Fruit fly (Drosophila melanogaster) whole organism, embryonic: ENCODE results near the gene Fer3.
A peak's percentile ranks its signal among the peaks of the same experiment; 100 is the strongest.

Experiments
- ATbp ChIP-seq: fragments of 200-800 bp; sonication (Bioruptor generic); optimal IDR thresholded peaks from 2 replicates; lab custom pipeline; 2017; ENCODE audit warnings: missing biosample characterization, mild to moderate bottlenecking, missing genetic modification characterization, missing genetic modification reagents
- Awh ChIP-seq: fragments of 200-800 bp; sonication (Bioruptor generic); IDR thresholded peaks from 2 replicates; pipeline ENCODE4, ENCODE4 v1.3.6; 2022; ENCODE audit warnings: missing biosample characterization, missing genetic modification characterization
- CG1024 ChIP-seq: fragments of 200-800 bp; sonication (Bioruptor generic); IDR thresholded peaks from 2 replicates; pipeline ENCODE4 v1.3.6; 2022; ENCODE audit warnings: missing biosample characterization, missing genetic modification characterization
- CG11504 ChIP-seq: fragments of 200-800 bp; sonication (Bioruptor generic); optimal IDR thresholded peaks from 3 replicates; lab custom pipeline; 2019; ENCODE audit warnings: missing biosample characterization, mild to moderate bottlenecking, missing genetic modification characterization, moderate library complexity
- CG12236 ChIP-seq: fragments of 200-800 bp; sonication (Bioruptor generic); optimal IDR thresholded peaks from 2 replicates; lab custom pipeline; 2016; ENCODE audit warnings: missing biosample characterization, missing genetic modification characterization
- CG14014 ChIP-seq: fragments of 200-800 bp; sonication (Bioruptor generic); IDR thresholded peaks from 2 replicates; pipeline ENCODE4 v1.3.6; 2022; ENCODE audit warnings: missing biosample characterization, missing genetic modification characterization
- CG17361 ChIP-seq: fragments of 200-800 bp; sonication (Bioruptor generic); IDR thresholded peaks from 3 replicates; pipeline ENCODE4 v1.3.6; 2022; ENCODE audit warnings: missing biosample characterization, missing genetic modification characterization
- CG17829 ChIP-seq: fragments of 200-800 bp; optimal IDR thresholded peaks from 2 replicates; lab custom pipeline; 2019; ENCODE audit warnings: missing biosample characterization, mild to moderate bottlenecking, missing genetic modification characterization, moderate library complexity
- CG1832 ChIP-seq: fragments of 200-800 bp; sonication (Bioruptor generic); optimal IDR thresholded peaks from 2 replicates; lab custom pipeline; 2017; ENCODE audit warnings: missing biosample characterization, mild to moderate bottlenecking, missing genetic modification characterization, inconsistent platforms
- CG2875 ChIP-seq: fragments of 200-800 bp; sonication (Bioruptor generic); optimal IDR thresholded peaks from 2 replicates; lab custom pipeline; 2017; ENCODE audit warnings: missing biosample characterization, mild to moderate bottlenecking, missing genetic modification characterization, missing genetic modification reagents
- CG30403 ChIP-seq: fragments of 200-800 bp; sonication (Bioruptor generic); optimal IDR thresholded peaks from 3 replicates; lab custom pipeline; 2016; ENCODE audit warnings: missing biosample characterization, missing genetic modification characterization
- CG31388 ChIP-seq: fragments of 200-800 bp; sonication (Bioruptor generic); optimal IDR thresholded peaks from 2 replicates; lab custom pipeline; 2016; ENCODE audit warnings: missing biosample characterization, missing genetic modification characterization
- CG4328 ChIP-seq: fragments of 200-800 bp; sonication (Bioruptor generic); optimal IDR thresholded peaks from 3 replicates; lab custom pipeline; 2017; ENCODE audit warnings: missing biosample characterization, missing genetic modification reagents, missing genetic modification characterization
- CG4707 ChIP-seq: fragments of 200-800 bp; sonication (Bioruptor generic); optimal IDR thresholded peaks from 2 replicates; lab custom pipeline; 2018; ENCODE audit warnings: missing biosample characterization, mild to moderate bottlenecking, missing genetic modification characterization, moderate library complexity
- CG5953 ChIP-seq: fragments of 200-800 bp; sonication (Bioruptor generic); IDR thresholded peaks from 2 replicates; pipeline ENCODE4 v1.3.6; 2022; ENCODE audit warnings: missing biosample characterization, missing genetic modification characterization
- CG6689 ChIP-seq: fragments of 200-800 bp; sonication (Bioruptor generic); IDR thresholded peaks from 2 replicates; pipeline ENCODE4 v1.3.6; 2022; ENCODE audit warnings: missing biosample characterization, missing genetic modification characterization
- CG7839 ChIP-seq: fragments of 200-800 bp; sonication (Bioruptor generic); optimal IDR thresholded peaks from 3 replicates; lab custom pipeline; 2018; ENCODE audit warnings: missing biosample characterization, mild to moderate bottlenecking, missing genetic modification characterization, moderate library complexity
- CG7928 ChIP-seq: fragments of 200-800 bp; sonication (Bioruptor generic); optimal IDR thresholded peaks from 2 replicates; lab custom pipeline; 2017; ENCODE audit warnings: missing biosample characterization, mild to moderate bottlenecking, missing genetic modification characterization
- CG9727 ChIP-seq: fragments of 200-800 bp; sonication (Bioruptor generic); optimal IDR thresholded peaks from 3 replicates; lab custom pipeline; 2017; ENCODE audit warnings: missing biosample characterization, mild to moderate bottlenecking, missing genetic modification characterization
- CHES-1-like ChIP-seq: fragments of 200-800 bp; sonication (Bioruptor generic); optimal IDR thresholded peaks from 2 replicates; lab custom pipeline; 2016; ENCODE audit warnings: missing biosample characterization, missing genetic modification characterization
- CoRest ChIP-seq: fragments of 200-800 bp; sonication (Bioruptor generic); optimal IDR thresholded peaks from 3 replicates; lab custom pipeline; 2018; ENCODE audit warnings: missing biosample characterization, mild to moderate bottlenecking, missing genetic modification characterization, moderate library complexity
- Deaf1 ChIP-seq: fragments of 200-800 bp; optimal IDR thresholded peaks from 3 replicates; lab custom pipeline; 2019; ENCODE audit warnings: missing biosample characterization, mild to moderate bottlenecking, missing genetic modification characterization, moderate library complexity
- Dip2 ChIP-seq: fragments of 200-800 bp; sonication (Bioruptor generic); IDR thresholded peaks from 2 replicates; pipeline ENCODE4 v1.3.6; 2022; ENCODE audit warnings: missing biosample characterization, missing genetic modification characterization
- Drgx ChIP-seq: fragments of 200-800 bp; sonication (Bioruptor generic); IDR thresholded peaks from 2 replicates; pipeline ENCODE4 v1.3.6; 2022; ENCODE audit warnings: missing biosample characterization, missing genetic modification characterization
- Fer2 ChIP-seq: fragments of 200-800 bp; sonication (Bioruptor generic); optimal IDR thresholded peaks from 2 replicates; lab custom pipeline; 2018; ENCODE audit warnings: missing biosample characterization, mild to moderate bottlenecking, missing genetic modification characterization, moderate library complexity
- HLH54F ChIP-seq: fragments of 200-800 bp; sonication (Bioruptor generic); optimal IDR thresholded peaks from 3 replicates; lab custom pipeline; 2016; ENCODE audit warnings: missing biosample characterization, missing genetic modification characterization
- Hr51 ChIP-seq, 2 experiments: fragments of 200-800 bp; sonication (Bioruptor generic); optimal IDR thresholded peaks; 2 replicates in 1 of 2; 3 replicates in 1 of 2; lab custom pipeline; 2016 to 2018; ENCODE audit warnings: missing biosample characterization in 2 of 2, missing genetic modification characterization in 2 of 2, mild to moderate bottlenecking in 1 of 2, moderate library complexity in 1 of 2
- Lhr ChIP-seq: fragments of 200-800 bp; sonication (Bioruptor generic); optimal IDR thresholded peaks from 3 replicates; lab custom pipeline; 2017; ENCODE audit warnings: mild to moderate bottlenecking, missing biosample characterization, missing genetic modification reagents, missing genetic modification characterization
- NfI ChIP-seq: fragments of 200-800 bp; sonication (Bioruptor generic); optimal IDR thresholded peaks from 3 replicates; lab custom pipeline; 2018; ENCODE audit warnings: missing biosample characterization, mild to moderate bottlenecking, missing genetic modification characterization, moderate library complexity
- Oli ChIP-seq: fragments of 200-800 bp; sonication (Bioruptor generic); optimal IDR thresholded peaks from 2 replicates; lab custom pipeline; 2018; ENCODE audit warnings: missing biosample characterization, mild to moderate bottlenecking, missing genetic modification characterization, moderate library complexity
- TFAM ChIP-seq: fragments of 200-800 bp; sonication (Bioruptor generic); optimal IDR thresholded peaks from 2 replicates; lab custom pipeline; 2017; ENCODE audit warnings: missing biosample characterization, missing genetic modification characterization, inconsistent platforms
- ase ChIP-seq: fragments of 200-800 bp; sonication (Bioruptor generic); IDR thresholded peaks from 3 replicates; pipeline ENCODE4 v1.3.6; 2022; ENCODE audit warnings: missing biosample characterization, missing genetic modification characterization
- az2 ChIP-seq: fragments of 200-800 bp; sonication (Bioruptor generic); optimal IDR thresholded peaks from 3 replicates; lab custom pipeline; 2016; ENCODE audit warnings: missing biosample characterization, missing genetic modification characterization
- bigmax ChIP-seq: fragments of 200-800 bp; sonication (Bioruptor generic); optimal IDR thresholded peaks from 2 replicates; lab custom pipeline; 2018; ENCODE audit warnings: missing biosample characterization, mild to moderate bottlenecking, missing genetic modification characterization
- bsh ChIP-seq, 2 experiments: fragments of 200-800 bp; sonication (Bioruptor generic); optimal IDR thresholded peaks; 2 replicates each; lab custom pipeline; 2017 to 2018; ENCODE audit warnings: mild to moderate bottlenecking in 2 of 2, missing biosample characterization in 2 of 2, missing genetic modification characterization in 2 of 2, moderate library complexity in 1 of 2
- chif ChIP-seq, 2 experiments: fragments of 200-800 bp; sonication (Bioruptor generic); optimal IDR thresholded peaks; 3 replicates each; lab custom pipeline; 2016; ENCODE audit warnings: missing biosample characterization in 2 of 2, missing genetic modification characterization in 2 of 2
- chn ChIP-seq: fragments of 200-800 bp; sonication (Bioruptor generic); optimal IDR thresholded peaks from 2 replicates; lab custom pipeline; 2016; ENCODE audit warnings: missing biosample characterization, missing genetic modification characterization
- dmrt99B ChIP-seq: fragments of 200-800 bp; sonication (Bioruptor generic); optimal IDR thresholded peaks from 2 replicates; lab custom pipeline; 2018; ENCODE audit warnings: missing biosample characterization, mild to moderate bottlenecking, missing genetic modification characterization, moderate library complexity
- dysf ChIP-seq: fragments of 200-800 bp; sonication (Bioruptor generic); IDR thresholded peaks from 3 replicates; pipeline ENCODE4 v1.3.6; 2022; ENCODE audit warnings: missing biosample characterization, missing genetic modification characterization
- esg ChIP-seq: fragments of 200-800 bp; sonication (Bioruptor generic); conservative IDR thresholded peaks from 2 replicates; pipeline ENCODE4 v1.3.6; 2022; ENCODE audit warnings: missing biosample characterization, missing genetic modification characterization
- gem ChIP-seq: fragments of 200-800 bp; sonication (Bioruptor generic); optimal IDR thresholded peaks from 2 replicates; lab custom pipeline; 2019; ENCODE audit warnings: missing biosample characterization, mild to moderate bottlenecking, missing genetic modification characterization, moderate library complexity
- grn ChIP-seq: fragments of 200-800 bp; sonication (Bioruptor generic); optimal IDR thresholded peaks from 3 replicates; lab custom pipeline; 2017; ENCODE audit warnings: missing biosample characterization, missing genetic modification characterization
- gsb-n ChIP-seq: fragments of 200-800 bp; sonication (Bioruptor generic); optimal IDR thresholded peaks from 3 replicates; lab custom pipeline; 2018; ENCODE audit warnings: missing biosample characterization, mild to moderate bottlenecking, missing genetic modification characterization
- mam ChIP-seq: fragments of 200-800 bp; sonication (Bioruptor generic); optimal IDR thresholded peaks from 3 replicates; lab custom pipeline; 2016; ENCODE audit warnings: missing biosample characterization, missing genetic modification characterization
- org-1 ChIP-seq: fragments of 200-800 bp; sonication (Bioruptor generic); optimal IDR thresholded peaks from 2 replicates; lab custom pipeline; 2017; ENCODE audit warnings: missing biosample characterization, missing genetic modification characterization
- pan ChIP-seq, 4 experiments: fragments of >200 bp in 3 of 4; fragments of 200-800 bp in 1 of 4; sonication (Bioruptor generic) in 1 of 4; optimal IDR thresholded peaks in 3 of 4; IDR thresholded peaks in 1 of 4; 2 replicates each; pipeline versions ENCODE4 v1.3.6 to Lab custom; 2017 to 2022; ENCODE audit warnings: missing biosample characterization in 2 of 4, missing genetic modification characterization in 2 of 4, mixed read lengths in 1 of 4
- peb ChIP-seq: fragments of 200-800 bp; sonication (Bioruptor generic); IDR thresholded peaks from 2 replicates; pipeline ENCODE4 v1.3.6; 2022; ENCODE audit warnings: missing biosample characterization, missing genetic modification characterization
- pho ChIP-seq: fragments of 200-800 bp; sonication (Bioruptor generic); optimal IDR thresholded peaks from 2 replicates; lab custom pipeline; 2016; ENCODE audit warnings: missing biosample characterization, missing genetic modification characterization
- sens ChIP-seq: fragments of 200-800 bp; sonication (Bioruptor generic); peaks from one replicate; lab custom pipeline; 2016; ENCODE audit warnings: missing biosample characterization, missing genetic modification characterization

The Fer3 gene

dm6 chr3R:11663441-11663840, 30.7 kb downstream of the Fer3 start (continued):
- TF ChIP-seq CG4328 (GFP tag; lab: Kevin White, UChicago): no peak
- no peak for TF ChIP-seq CG1832 (GFP tag; lab: Kevin White, UChicago)
- no peak for TF ChIP-seq ase (GFP tag; lab: Robert Waterston, UW)
- TF ChIP-seq Oli (tag; lab: Kevin White, UChicago): peak; percentile 70
- no peak for TF ChIP-seq CG31388 (GFP tag; lab: Kevin White, UChicago)
- TF ChIP-seq pho: no peak
- no peak for TF ChIP-seq Fer2 (tag; lab: Kevin White, UChicago)
- TF ChIP-seq bigmax (GFP tag; lab: Kevin White, UChicago): no peak
- TF ChIP-seq CG7928 (GFP tag; lab: Kevin White, UChicago): no peak
- TF ChIP-seq CG9727 (GFP tag; lab: Kevin White, UChicago): no peak
- no peak for TF ChIP-seq chn (GFP tag; lab: Kevin White, UChicago)
- TF ChIP-seq CG6689 (GFP tag; lab: Robert Waterston, UW): peak; percentile 38
- TF ChIP-seq CG2875 (GFP tag; lab: Kevin White, UChicago): peak; percentile 19
- TF ChIP-seq CG14014 (GFP tag; lab: Robert Waterston, UW): no peak
- TF ChIP-seq esg (GFP tag; lab: Robert Waterston, UW): peak; percentile 26; the same call in 1 of the 2 replicates
- TF ChIP-seq peb: no peak
- TF ChIP-seq CG4707: no peak
- peak; percentile 25 for TF ChIP-seq org-1 (GFP tag; lab: Kevin White, UChicago)
- no peak for TF ChIP-seq CG12236 (GFP tag; lab: Kevin White, UChicago)
- TF ChIP-seq Deaf1: peak; percentile 12

dm6 chr3R:11662617-11663016, 31.5 kb downstream of the Fer3 start:
- no peak for TF ChIP-seq CG30403 (GFP tag; lab: Kevin White, UChicago)
- no peak for TF ChIP-seq CG17829
- TF ChIP-seq chif (GFP tag; optimal IDR thresholded peaks at IDR 0.05; lab: Kevin White, UChicago): peak in 1 of 2 experiments; percentile 4
- TF ChIP-seq CG1024: no peak
- TF ChIP-seq CG6689 (GFP tag; lab: Robert Waterston, UW): 0 out of 2 replicates have a peak, but pooled peaks have one; percentile 13
- no peak for TF ChIP-seq Awh (GFP tag; lab: Robert Waterston, UW)
- TF ChIP-seq NfI (GFP tag; lab: Kevin White, UChicago): no peak
- peak; percentile 35; the same call in 1 of the 2 replicates for TF ChIP-seq Drgx
- TF ChIP-seq Hr51 (GFP tag; optimal IDR thresholded peaks at IDR 0.05; lab: Kevin White, UChicago): peak in 1 of 2 experiments; percentile 31
- no peak for TF ChIP-seq CG9727 (GFP tag; lab: Kevin White, UChicago)
- TF ChIP-seq CHES-1-like (GFP tag; lab: Kevin White, UChicago): no peak
- TF ChIP-seq bsh (GFP tag; optimal IDR thresholded peaks at IDR 0.05; lab: Kevin White, UChicago): peak in 1 of 2 experiments; percentile 9
- no peak for TF ChIP-seq HLH54F (GFP tag; lab: Kevin White, UChicago)
- no peak for TF ChIP-seq pan (optimal IDR thresholded peaks at IDR 0.05; lab: Kevin White, UChicago)
- peak in 1 of 2 experiments; percentile 14 for TF ChIP-seq pan (GFP tag; optimal IDR thresholded peaks at IDR 0.05 in 1 of 2, IDR thresholded peaks at IDR 0.05 in 1 of 2)
- no peak for TF ChIP-seq Dip2
- TF ChIP-seq Lhr: no peak
- 0 out of 3 replicates have a peak, but pooled peaks have one; percentile 30 for TF ChIP-seq dysf (GFP tag; lab: Robert Waterston, UW)
- 0 out of 3 replicates have a peak, but pooled peaks have one; percentile 37 for TF ChIP-seq CG17361 (GFP tag; lab: Robert Waterston, UW)
- TF ChIP-seq esg (GFP tag; lab: Robert Waterston, UW): 0 out of 2 replicates have a peak, but pooled peaks have one; percentile 6
- TF ChIP-seq gem (tag; lab: Kevin White, UChicago): peak; percentile 41
- peak; percentile 7 for TF ChIP-seq az2 (GFP tag; lab: Kevin White, UChicago)
- TF ChIP-seq dmrt99B (tag; lab: Kevin White, UChicago): peak; percentile 37
- TF ChIP-seq CG11504 (tag; lab: Kevin White, UChicago): peak; percentile 26
- TF ChIP-seq gsb-n (tag; lab: Kevin White, UChicago): no peak
- TF ChIP-seq sens (GFP tag; lab: Kevin White, UChicago): no peak
- peak; percentile 16 for TF ChIP-seq ATbp (GFP tag; lab: Kevin White, UChicago)
- no peak for TF ChIP-seq TFAM (GFP tag; lab: Kevin White, UChicago)
- peak; percentile 6 for TF ChIP-seq CG7839 (tag; lab: Kevin White, UChicago)
- TF ChIP-seq grn (GFP tag; lab: Kevin White, UChicago): peak; percentile 4
- TF ChIP-seq CG5953 (GFP tag; lab: Robert Waterston, UW): 0 out of 2 replicates have a peak, but pooled peaks have one; percentile 51
- no peak for TF ChIP-seq mam (GFP tag; lab: Kevin White, UChicago)
- peak; percentile 3 for TF ChIP-seq CoRest (tag; lab: Kevin White, UChicago)
